Fruit fly (Drosophila melanogaster) whole organism, embryonic: ENCODE measurements around the gene TMEM216.

Experiments used
- Bgb ChIP-seq: fragments of 200-800 bp; sonication (Bioruptor generic); IDR thresholded peaks from 2 replicates; pipeline ENCODE4 v1.3.6; 2022; ENCODE audit warnings: missing biosample characterization, missing genetic modification characterization; ENCODE audit not compliant: partially characterized antibody
- CG10431 ChIP-seq: fragments of 200-800 bp; sonication (Bioruptor generic); optimal IDR thresholded peaks from 3 replicates; lab custom pipeline; 2018; ENCODE audit warnings: missing biosample characterization, mild to moderate bottlenecking, missing genetic modification characterization
- CG11560 ChIP-seq: fragments of 200-800 bp; sonication (Bioruptor generic); IDR thresholded peaks from 3 replicates; pipeline ENCODE4 v1.3.6; 2022; ENCODE audit warnings: missing biosample characterization, missing genetic modification characterization
- CG11696 ChIP-seq: fragments of 200-800 bp; sonication (Bioruptor generic); IDR thresholded peaks from 2 replicates; pipeline ENCODE4 v1.3.6; 2022; ENCODE audit warnings: missing biosample characterization, missing genetic modification characterization
- CG12155 ChIP-seq: fragments of 200-800 bp; sonication (Bioruptor generic); optimal IDR thresholded peaks from 3 replicates; lab custom pipeline; 2016; ENCODE audit warnings: missing biosample characterization, missing genetic modification characterization
- CG12219 ChIP-seq: fragments of 200-800 bp; sonication (Bioruptor generic); optimal IDR thresholded peaks from 3 replicates; lab custom pipeline; 2018; ENCODE audit warnings: missing biosample characterization, mild to moderate bottlenecking, missing genetic modification characterization
- CG14014 ChIP-seq: fragments of 200-800 bp; sonication (Bioruptor generic); IDR thresholded peaks from 2 replicates; pipeline ENCODE4 v1.3.6; 2022; ENCODE audit warnings: missing biosample characterization, missing genetic modification characterization
- CG15269 ChIP-seq: fragments of 200-800 bp; sonication (Bioruptor generic); optimal IDR thresholded peaks from 2 replicates; lab custom pipeline; 2018; ENCODE audit warnings: missing biosample characterization, mild to moderate bottlenecking, missing genetic modification characterization, moderate library complexity
- CG1529 ChIP-seq: fragments of 200-800 bp; sonication (Bioruptor generic); optimal IDR thresholded peaks from 3 replicates; lab custom pipeline; 2018; ENCODE audit warnings: missing biosample characterization, missing genetic modification characterization
- CG17829 ChIP-seq: fragments of 200-800 bp; optimal IDR thresholded peaks from 2 replicates; lab custom pipeline; 2019; ENCODE audit warnings: missing biosample characterization, mild to moderate bottlenecking, missing genetic modification characterization, moderate library complexity
- CG18476 ChIP-seq: fragments of 200-800 bp; sonication (Bioruptor generic); optimal IDR thresholded peaks from 2 replicates; lab custom pipeline; 2016; ENCODE audit warnings: missing biosample characterization, mild to moderate bottlenecking, missing genetic modification characterization
- CG4404 ChIP-seq: fragments of 200-800 bp; sonication (Bioruptor generic); IDR thresholded peaks from 2 replicates; pipeline ENCODE4 v1.3.6; 2022; ENCODE audit warnings: missing biosample characterization, missing genetic modification characterization
- CG4820 ChIP-seq: fragments of 200-800 bp; sonication (Bioruptor generic); optimal IDR thresholded peaks from 3 replicates; lab custom pipeline; 2016; ENCODE audit warnings: missing biosample characterization, missing genetic modification characterization
- CG7357 ChIP-seq: fragments of 200-800 bp; sonication (Bioruptor generic); IDR thresholded peaks from 3 replicates; pipeline ENCODE4 v1.3.6; 2022; ENCODE audit warnings: missing biosample characterization, missing genetic modification characterization
- CG8281 ChIP-seq: fragments of 200-800 bp; sonication (Bioruptor generic); optimal IDR thresholded peaks from 2 replicates; lab custom pipeline; 2018; ENCODE audit warnings: missing biosample characterization, mild to moderate bottlenecking, missing genetic modification characterization, moderate library complexity
- CG8388 ChIP-seq: fragments of 200-800 bp; sonication (Bioruptor generic); optimal IDR thresholded peaks from 2 replicates; lab custom pipeline; 2019; ENCODE audit warnings: missing biosample characterization, mild to moderate bottlenecking, missing genetic modification characterization, moderate library complexity
- Chrac-16 ChIP-seq: fragments of 200-800 bp; sonication (Bioruptor generic); optimal IDR thresholded peaks from 3 replicates; lab custom pipeline; 2016; ENCODE audit warnings: missing biosample characterization, missing genetic modification characterization
- D19B ChIP-seq: fragments of 200-800 bp; sonication (Bioruptor generic); optimal IDR thresholded peaks from 2 replicates; lab custom pipeline; 2017; ENCODE audit warnings: missing biosample characterization, mild to moderate bottlenecking, missing genetic modification characterization
- Dip3 ChIP-seq: fragments of 200-800 bp; sonication (Bioruptor generic); optimal IDR thresholded peaks from 3 replicates; lab custom pipeline; 2016; ENCODE audit warnings: missing biosample characterization, missing genetic modification characterization
- Ets97D ChIP-seq: fragments of 200-800 bp; sonication (Bioruptor generic); optimal IDR thresholded peaks from 3 replicates; lab custom pipeline; 2016; ENCODE audit warnings: missing biosample characterization, missing genetic modification characterization
- Fer2 ChIP-seq: fragments of 200-800 bp; sonication (Bioruptor generic); optimal IDR thresholded peaks from 2 replicates; lab custom pipeline; 2018; ENCODE audit warnings: missing biosample characterization, mild to moderate bottlenecking, missing genetic modification characterization, moderate library complexity
- H2.0 ChIP-seq: fragments of 200-800 bp; sonication (Bioruptor generic); IDR thresholded peaks from 2 replicates; pipeline ENCODE4 v1.3.6; 2022; ENCODE audit warnings: missing biosample characterization, missing genetic modification characterization
- HLH3B ChIP-seq: fragments of 200-800 bp; sonication (Bioruptor generic); IDR thresholded peaks from 2 replicates; pipeline ENCODE4 v1.3.6; 2022; ENCODE audit warnings: missing biosample characterization, missing genetic modification characterization
- HLH4C ChIP-seq: fragments of 200-800 bp; sonication (Bioruptor generic); IDR thresholded peaks from 3 replicates; pipeline ENCODE4 v1.3.6; 2022; ENCODE audit warnings: missing biosample characterization, missing genetic modification characterization; ENCODE audit not compliant: partially characterized antibody
- Hey ChIP-seq: fragments of 200-800 bp; sonication (Bioruptor generic); optimal IDR thresholded peaks from 3 replicates; lab custom pipeline; 2018; ENCODE audit warnings: missing biosample characterization, mild to moderate bottlenecking, missing genetic modification characterization
- Hr51 ChIP-seq, 2 experiments: fragments of 200-800 bp; sonication (Bioruptor generic); optimal IDR thresholded peaks; 2 replicates in 1 of 2; 3 replicates in 1 of 2; lab custom pipeline; 2016 to 2018; ENCODE audit warnings: missing biosample characterization in 2 of 2, missing genetic modification characterization in 2 of 2, mild to moderate bottlenecking in 1 of 2, moderate library complexity in 1 of 2
- Lpt ChIP-seq: fragments of >200 bp; optimal IDR thresholded peaks from 2 replicates; lab custom pipeline; 2018; ENCODE audit warnings: missing biosample characterization, missing genetic modification characterization
- Spps ChIP-seq: fragments of 200-800 bp; sonication (Bioruptor generic); optimal IDR thresholded peaks from 2 replicates; lab custom pipeline; 2018; ENCODE audit warnings: missing biosample characterization, mild to moderate bottlenecking, missing genetic modification characterization
- Xbp1 ChIP-seq: fragments of 200-800 bp; sonication (Bioruptor generic); optimal IDR thresholded peaks from 3 replicates; lab custom pipeline; 2016; ENCODE audit warnings: missing biosample characterization, mild to moderate bottlenecking, missing genetic modification characterization
- abd-A ChIP-seq: fragments of 200-800 bp; sonication (Bioruptor generic); optimal IDR thresholded peaks from 3 replicates; lab custom pipeline; 2019; ENCODE audit warnings: missing biosample characterization, mild to moderate bottlenecking, missing genetic modification characterization, moderate library complexity
- bbx ChIP-seq: fragments of 200-800 bp; sonication (Bioruptor generic); IDR thresholded peaks from 2 replicates; pipeline ENCODE4 v1.3.6; 2022; ENCODE audit warnings: missing biosample characterization, missing genetic modification characterization; ENCODE audit not compliant: partially characterized antibody
- cwo ChIP-seq: fragments of 200-800 bp; sonication (Bioruptor generic); optimal IDR thresholded peaks from 3 replicates; lab custom pipeline; 2017; ENCODE audit warnings: missing biosample characterization, missing genetic modification characterization, mild to moderate bottlenecking, moderate library complexity, missing genetic modification reagents
- dmrt11E ChIP-seq: fragments of 200-800 bp; sonication (Bioruptor generic); optimal IDR thresholded peaks from 3 replicates; lab custom pipeline; 2018; ENCODE audit warnings: missing biosample characterization, mild to moderate bottlenecking, missing genetic modification characterization, moderate library complexity
- eve ChIP-seq, 2 experiments: fragments of >200 bp; optimal IDR thresholded peaks; 2 replicates each; lab custom pipeline; 2017; ENCODE audit warnings: missing biosample characterization in 2 of 2, missing genetic modification characterization in 2 of 2
- fd96Cb ChIP-seq: fragments of 200-800 bp; sonication (Bioruptor generic); optimal IDR thresholded peaks from 2 replicates; lab custom pipeline; 2018; ENCODE audit warnings: missing biosample characterization, mild to moderate bottlenecking, missing genetic modification characterization, moderate library complexity
- gfzf ChIP-seq: fragments of 200-800 bp; sonication (Bioruptor generic); optimal IDR thresholded peaks from 2 replicates; lab custom pipeline; 2016; ENCODE audit warnings: missing biosample characterization, mild to moderate bottlenecking, missing genetic modification characterization, moderate library complexity
- kay ChIP-seq: fragments of 200-800 bp; sonication (Bioruptor generic); optimal IDR thresholded peaks from 2 replicates; lab custom pipeline; 2016; ENCODE audit warnings: missing biosample characterization, missing genetic modification characterization
- nerfin-1 ChIP-seq: fragments of 200-800 bp; sonication (Bioruptor generic); optimal IDR thresholded peaks from 3 replicates; lab custom pipeline; 2019; ENCODE audit warnings: missing biosample characterization, mild to moderate bottlenecking, missing genetic modification characterization, moderate library complexity
- org-1 ChIP-seq: fragments of 200-800 bp; sonication (Bioruptor generic); optimal IDR thresholded peaks from 2 replicates; lab custom pipeline; 2017; ENCODE audit warnings: missing biosample characterization, missing genetic modification characterization
- prd ChIP-seq, 3 experiments: fragments of >200 bp in 2 of 3; fragments of 200-800 bp in 1 of 3; sonication (Bioruptor generic) in 1 of 3; optimal IDR thresholded peaks in 2 of 3; IDR thresholded peaks in 1 of 3; 2 replicates in 2 of 3; 3 replicates in 1 of 3; pipeline versions ENCODE4 v1.3.6 to Lab custom; 2017 to 2022; ENCODE audit warnings: missing biosample characterization in 1 of 3, missing genetic modification characterization in 1 of 3
- row ChIP-seq: fragments of 200-800 bp; sonication (Bioruptor generic); IDR thresholded peaks from 3 replicates; pipeline ENCODE4 v1.3.6; 2022; ENCODE audit warnings: missing biosample characterization, missing genetic modification characterization
- sim ChIP-seq: fragments of 200-800 bp; sonication (Bioruptor generic); IDR thresholded peaks from 2 replicates; pipeline ENCODE4 v1.3.6; 2022; ENCODE audit warnings: missing biosample characterization, missing genetic modification characterization
- sima ChIP-seq: fragments of 200-800 bp; sonication (Bioruptor generic); optimal IDR thresholded peaks from 2 replicates; lab custom pipeline; 2016; ENCODE audit warnings: missing biosample characterization, missing genetic modification characterization
- sisA ChIP-seq: fragments of 200-800 bp; sonication (Bioruptor generic); IDR thresholded peaks from 2 replicates; pipeline ENCODE4 v1.3.6; 2022; ENCODE audit warnings: missing biosample characterization, missing genetic modification characterization
- sqz ChIP-seq: fragments of 200-800 bp; sonication (Bioruptor generic); optimal IDR thresholded peaks from 3 replicates; lab custom pipeline; 2018; ENCODE audit warnings: missing biosample characterization, mild to moderate bottlenecking, missing genetic modification characterization
- sug ChIP-seq: fragments of 200-800 bp; optimal IDR thresholded peaks from 2 replicates; lab custom pipeline; 2019; ENCODE audit warnings: missing biosample characterization, mild to moderate bottlenecking, missing genetic modification characterization, moderate library complexity
- tll ChIP-seq, 2 experiments: fragments of 200-800 bp in 1 of 2; fragments of >200 bp in 1 of 2; sonication (Bioruptor generic) in 1 of 2; optimal IDR thresholded peaks; 2 replicates each; lab custom pipeline; 2017 to 2019; ENCODE audit warnings: missing biosample characterization in 2 of 2, missing genetic modification characterization in 2 of 2, mild to moderate bottlenecking in 1 of 2, moderate library complexity in 1 of 2
- usp ChIP-seq: fragments of >200 bp; optimal IDR thresholded peaks from 2 replicates; lab custom pipeline; 2017; ENCODE audit warnings: missing biosample characterization, missing genetic modification characterization

Gene TMEM216

DNA sequence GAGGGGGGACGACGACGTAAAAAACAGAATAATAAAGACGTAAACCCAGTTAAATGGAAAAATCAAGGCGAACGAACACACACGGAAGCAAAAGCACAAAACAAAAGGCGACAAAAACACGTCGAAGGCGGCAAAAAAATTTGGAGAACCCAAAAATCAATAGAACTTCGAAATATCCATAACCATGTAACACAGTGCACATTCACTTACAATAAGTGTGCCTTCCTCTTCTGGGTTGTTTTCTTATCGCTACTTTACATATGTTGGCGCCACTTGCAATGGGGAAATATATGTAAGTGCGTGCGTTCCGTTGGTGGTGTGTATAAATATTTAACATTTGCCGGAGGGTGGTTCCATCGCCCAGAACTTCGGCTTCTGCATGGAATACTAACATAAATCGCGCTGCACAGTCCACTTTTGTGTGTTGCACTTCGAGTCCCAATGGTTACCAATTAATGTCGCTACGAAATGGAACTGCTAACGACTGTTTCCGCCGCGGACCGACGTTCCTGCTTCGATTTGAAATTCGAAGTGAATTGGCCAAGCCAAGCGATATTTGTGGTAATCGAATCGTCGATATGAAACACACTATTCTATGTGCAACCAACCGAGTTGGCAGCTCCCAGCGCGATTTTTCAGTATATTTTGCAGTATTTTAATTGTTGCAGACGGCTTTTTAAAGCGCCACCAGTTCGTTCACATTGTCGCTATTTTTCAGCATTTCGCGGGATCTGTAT, 31.3 kb downstream of the TMEM216 start, which contains the start of the genes CG9801 and Nasp (continued):
- TF ChIP-seq Bgb (GFP tag; lab: Robert Waterston, UW) = peak; percentile 84
- TF ChIP-seq Spps (tag; lab: Kevin White, UChicago) = no peak
- TF ChIP-seq CG11560 (tag; lab: Robert Waterston, UW) = peak; percentile 65; the same call in 2 of the 3 replicates
- TF ChIP-seq usp (GFP tag; lab: Kevin White, UChicago) = no peak
- peak; percentile 23 for TF ChIP-seq kay (GFP tag; lab: Kevin White, UChicago)
- TF ChIP-seq Lpt = no peak
- TF ChIP-seq D19B (GFP tag; lab: Kevin White, UChicago) = no peak
- TF ChIP-seq CG11696 (GFP tag; lab: Robert Waterston, UW) = 0 out of 2 replicates have a peak, but pooled peaks have one; percentile 6
- peak; percentile 95 for TF ChIP-seq Ets97D (GFP tag; lab: Kevin White, UChicago)
- TF ChIP-seq Fer2 = no peak
- TF ChIP-seq dmrt11E = peak; percentile 11
- no peak for TF ChIP-seq CG14014 (GFP tag; lab: Robert Waterston, UW)
- no peak for TF ChIP-seq CG1529 (GFP tag; lab: Kevin White, UChicago)
- TF ChIP-seq H2.0 = no peak
- TF ChIP-seq sqz = no peak
- TF ChIP-seq sim (GFP tag; lab: Robert Waterston, UW) = no peak
- TF ChIP-seq cwo (GFP tag; lab: Kevin White, UChicago) = no peak
- no peak for TF ChIP-seq Dip3 (GFP tag; lab: Kevin White, UChicago)
- TF ChIP-seq org-1 (GFP tag; lab: Kevin White, UChicago) = peak; percentile 17
- TF ChIP-seq CG12219 (GFP tag; lab: Kevin White, UChicago) = peak; percentile 32
- no peak for TF ChIP-seq nerfin-1 (tag; lab: Kevin White, UChicago)
- no peak for TF ChIP-seq CG4820 (GFP tag; lab: Kevin White, UChicago)
- TF ChIP-seq CG15269 (tag; lab: Kevin White, UChicago) = peak; percentile 25
- TF ChIP-seq sug (tag; lab: Kevin White, UChicago) = no peak
- TF ChIP-seq HLH4C (GFP tag; lab: Robert Waterston, UW) = peak; percentile 78
- no peak for TF ChIP-seq fd96Cb (tag; lab: Kevin White, UChicago)
- TF ChIP-seq Xbp1 (GFP tag; lab: Kevin White, UChicago) = peak; percentile 27
- TF ChIP-seq row (GFP tag; lab: Robert Waterston, UW) = peak; percentile 51
- TF ChIP-seq gfzf (GFP tag; lab: Kevin White, UChicago) = peak; percentile 97
- no peak for TF ChIP-seq Hey (tag; lab: Kevin White, UChicago)
- no peak for TF ChIP-seq CG4404
- peak; percentile 12 for TF ChIP-seq CG18476
- TF ChIP-seq CG12155 (GFP tag; lab: Kevin White, UChicago) = peak; percentile 20
- TF ChIP-seq CG8388 (GFP tag; lab: Kevin White, UChicago) = no peak
- TF ChIP-seq CG17829 (tag; lab: Kevin White, UChicago) = peak; percentile 57
- TF ChIP-seq CG7357 (GFP tag; lab: Robert Waterston, UW) = no peak
- TF ChIP-seq tll (GFP tag; optimal IDR thresholded peaks at IDR 0.05; lab: Kevin White, UChicago) = no peak
- TF ChIP-seq Hr51 (GFP tag; optimal IDR thresholded peaks at IDR 0.05; lab: Kevin White, UChicago) = peak in 1 of 2 experiments; percentile 18
- TF ChIP-seq prd (optimal IDR thresholded peaks at IDR 0.05; lab: Kevin White, UChicago) = no peak
- peak; percentile 22; the same call in 1 of the 3 replicates for TF ChIP-seq prd (GFP tag; IDR thresholded peaks at IDR 0.05; lab: Robert Waterston, UW)
- TF ChIP-seq CG10431 = no peak
- TF ChIP-seq HLH3B (GFP tag; lab: Robert Waterston, UW) = 0 out of 2 replicates have a peak, but pooled peaks have one; percentile 29
- no peak for TF ChIP-seq CG8281
- TF ChIP-seq Chrac-16 = peak; percentile 13
- peak; percentile 84 for TF ChIP-seq bbx (GFP tag; lab: Robert Waterston, UW)
- no peak for TF ChIP-seq sima (GFP tag; lab: Kevin White, UChicago)
- peak; percentile 19; the same call in 1 of the 2 replicates for TF ChIP-seq sisA (GFP tag; lab: Robert Waterston, UW)
- TF ChIP-seq eve (GFP tag; optimal IDR thresholded peaks at IDR 0.05; lab: Kevin White, UChicago) = peak in 1 of 2 experiments; percentile 26
- TF ChIP-seq abd-A (tag; lab: Kevin White, UChicago) = no peak
